Worm (Caenorhabditis elegans) whole organism, young adult: ENCODE data around the gene rev-3.
A peak's percentile ranks its signal among the peaks of the same experiment; 100 is the strongest.

ENCODE experiments used
- B0336.3 ChIP-seq: fragments of 200-800 bp; sonication (Bioruptor generic); IDR thresholded peaks from 2 replicates; pipeline ENCODE4 v1.3.6; 2022; ENCODE audit warnings: missing genetic modification characterization, missing compliant biosample characterization
- C06A6.2 ChIP-seq: fragments of 200-800 bp; sonication (Bioruptor generic); conservative IDR thresholded peaks from 2 replicates; pipeline ENCODE4 v1.3.6; 2022; ENCODE audit warnings: missing genetic modification characterization, missing compliant biosample characterization
- F37B4.10 ChIP-seq: fragments of 200-800 bp; sonication (Bioruptor generic); IDR thresholded peaks from 2 replicates; pipeline ENCODE4 v1.3.6; 2022; ENCODE audit warnings: missing genetic modification characterization, missing compliant biosample characterization
- F52B5.7 ChIP-seq: sonication (generic microtip); optimal IDR thresholded peaks from 2 replicates; lab custom pipeline; 2016; ENCODE audit warnings: mild to moderate bottlenecking, missing genetic modification characterization, missing compliant biosample characterization
- T07F8.4 ChIP-seq: sonication (generic microtip); optimal IDR thresholded peaks from 2 replicates; lab custom pipeline; 2016; ENCODE audit warnings: mild to moderate bottlenecking, missing genetic modification characterization, moderate library complexity, missing compliant biosample characterization
- ZK185.1 ChIP-seq: sonication (generic microtip); optimal IDR thresholded peaks from 2 replicates; lab custom pipeline; 2016; ENCODE audit warnings: mild to moderate bottlenecking, missing genetic modification characterization, missing compliant biosample characterization; ENCODE audit not compliant: poor library complexity, severe bottlenecking
- attf-3 ChIP-seq: fragments of 200-800 bp; sonication (Bioruptor generic); conservative IDR thresholded peaks from 2 replicates; pipeline ENCODE4 v1.3.6; 2022; ENCODE audit warnings: missing genetic modification reagents, missing genetic modification characterization, missing compliant biosample characterization
- attf-5 ChIP-seq: fragments of 200-800 bp; sonication (Bioruptor generic); optimal IDR thresholded peaks from 2 replicates; lab custom pipeline; 2018; ENCODE audit warnings: mild to moderate bottlenecking, missing genetic modification characterization, missing compliant biosample characterization
- ccch-3 ChIP-seq: fragments of 200-800 bp; sonication (Bioruptor generic); optimal IDR thresholded peaks from 2 replicates; lab custom pipeline; 2018; ENCODE audit warnings: mild to moderate bottlenecking, missing genetic modification characterization, missing compliant biosample characterization
- cebp-1 ChIP-seq, 2 experiments: fragments of 200-800 bp in 1 of 2; sonication (Bioruptor generic) in 1 of 2; sonication (generic microtip) in 1 of 2; IDR thresholded peaks in 1 of 2; optimal IDR thresholded peaks in 1 of 2; 2 replicates each; pipeline versions ENCODE4 v1.3.6 to Lab custom; 2017 to 2022; ENCODE audit warnings: missing compliant biosample characterization in 2 of 2, missing genetic modification characterization in 2 of 2, mild to moderate bottlenecking in 1 of 2, missing genetic modification reagents in 1 of 2, moderate library complexity in 1 of 2
- cebp-2 ChIP-seq: fragments of 200-800 bp; sonication (Bioruptor generic); IDR thresholded peaks from 2 replicates; pipeline ENCODE4 v1.3.6; 2022; ENCODE audit warnings: missing genetic modification characterization, missing compliant biosample characterization
- ceh-100 ChIP-seq: fragments of 200-800 bp; sonication (Bioruptor generic); IDR thresholded peaks from 2 replicates; pipeline ENCODE4 v1.3.6; 2022; ENCODE audit warnings: missing genetic modification reagents, missing genetic modification characterization, missing compliant biosample characterization
- ceh-40 ChIP-seq: fragments of 200-800 bp; sonication (Bioruptor generic); IDR thresholded peaks from 2 replicates; pipeline ENCODE4 v1.3.6; 2022; ENCODE audit warnings: missing genetic modification characterization, missing compliant biosample characterization
- die-1 ChIP-seq: sonication (generic microtip); optimal IDR thresholded peaks from 2 replicates; lab custom pipeline; 2016; ENCODE audit warnings: missing genotype, mild to moderate bottlenecking, missing genetic modification characterization, missing compliant biosample characterization
- dox-1 ChIP-seq: fragments of 200-800 bp; sonication (Bioruptor generic); IDR thresholded peaks from 2 replicates; pipeline ENCODE4 v1.3.6; 2022; ENCODE audit warnings: missing genetic modification reagents, missing genetic modification characterization, missing compliant biosample characterization
- egrh-3 ChIP-seq: fragments of 200-800 bp; sonication (Bioruptor generic); IDR thresholded peaks from 2 replicates; pipeline ENCODE4 v1.3.6; 2022; ENCODE audit warnings: missing genetic modification reagents, missing genetic modification characterization, missing compliant biosample characterization
- ets-4 ChIP-seq: fragments of 200-800 bp; sonication (Bioruptor generic); optimal IDR thresholded peaks from 2 replicates; lab custom pipeline; 2018; ENCODE audit warnings: mild to moderate bottlenecking, missing genetic modification characterization, missing compliant biosample characterization
- hmg-1.2 ChIP-seq: fragments of 200-800 bp; sonication (Bioruptor generic); IDR thresholded peaks from 2 replicates; pipeline ENCODE4 v1.3.6; 2022; ENCODE audit warnings: missing genetic modification reagents, missing genetic modification characterization, missing compliant biosample characterization
- hmg-20 ChIP-seq: fragments of 200-800 bp; sonication (Bioruptor generic); IDR thresholded peaks from 2 replicates; pipeline ENCODE4 v1.3.6; 2022; ENCODE audit warnings: missing genetic modification reagents, missing genetic modification characterization, missing compliant biosample characterization
- hsf-1 ChIP-seq: fragments of 200-800 bp; sonication (Bioruptor generic); IDR thresholded peaks from 2 replicates; pipeline ENCODE4 v1.3.6; 2022; ENCODE audit warnings: missing genetic modification reagents, missing genetic modification characterization, missing compliant biosample characterization
- let-526 ChIP-seq: fragments of 200-800 bp; sonication (Bioruptor generic); IDR thresholded peaks from 2 replicates; pipeline ENCODE4 v1.3.6; 2022; ENCODE audit warnings: missing genetic modification reagents, missing genetic modification characterization, missing compliant biosample characterization
- let-607 ChIP-seq, 2 experiments: fragments of 200-800 bp in 1 of 2; sonication (Bioruptor generic) in 1 of 2; sonication (generic microtip) in 1 of 2; optimal IDR thresholded peaks; 2 replicates each; lab custom pipeline; 2016 to 2018; ENCODE audit warnings: mild to moderate bottlenecking in 2 of 2, missing compliant biosample characterization in 2 of 2, missing genetic modification characterization in 2 of 2, moderate library complexity in 2 of 2, missing genotype in 1 of 2
- lin-26 ChIP-seq: fragments of 200-800 bp; sonication (Bioruptor generic); IDR thresholded peaks from 2 replicates; pipeline ENCODE4 v1.3.6; 2022; ENCODE audit warnings: missing genetic modification reagents, missing genetic modification characterization, missing compliant biosample characterization
- lin-54 ChIP-seq: fragments of 200-800 bp; sonication (Bioruptor generic); optimal IDR thresholded peaks from 2 replicates; lab custom pipeline; 2018; ENCODE audit warnings: mild to moderate bottlenecking, missing genetic modification characterization, missing compliant biosample characterization
- lsl-1 ChIP-seq: fragments of 200-800 bp; sonication (Bioruptor generic); optimal IDR thresholded peaks from 2 replicates; lab custom pipeline; 2018; ENCODE audit warnings: mild to moderate bottlenecking, missing genetic modification characterization, moderate library complexity, missing compliant biosample characterization
- madf-10 ChIP-seq: sonication (generic microtip); optimal IDR thresholded peaks from 2 replicates; lab custom pipeline; 2016; ENCODE audit warnings: mild to moderate bottlenecking, missing genetic modification characterization, missing compliant biosample characterization
- mcd-1 ChIP-seq: fragments of 200-800 bp; sonication (Bioruptor generic); IDR thresholded peaks from 2 replicates; pipeline ENCODE4 v1.3.6; 2022; ENCODE audit warnings: missing genetic modification reagents, missing genetic modification characterization, missing compliant biosample characterization
- mel-28 ChIP-seq: sonication (generic microtip); optimal IDR thresholded peaks from 2 replicates; lab custom pipeline; 2016; ENCODE audit warnings: borderline replicate concordance, mild to moderate bottlenecking, missing genetic modification characterization, missing compliant biosample characterization
- nfyb-1 ChIP-seq: fragments of 200-800 bp; sonication (Bioruptor generic); IDR thresholded peaks from 2 replicates; pipeline ENCODE4 v1.3.6; 2022; ENCODE audit warnings: missing genetic modification reagents, missing genetic modification characterization, missing compliant biosample characterization
- nhr-80 ChIP-seq: sonication (generic microtip); optimal IDR thresholded peaks from 2 replicates; lab custom pipeline; 2016; ENCODE audit warnings: missing genetic modification characterization, missing compliant biosample characterization
- repo-1 ChIP-seq: sonication (generic microtip); optimal IDR thresholded peaks from 2 replicates; lab custom pipeline; 2017; ENCODE audit warnings: mild to moderate bottlenecking, missing genetic modification characterization, missing compliant biosample characterization
- rpc-1 ChIP-seq, 2 experiments: fragments of 150-350 bp in 1 of 2; sonication (generic microtip) in 1 of 2; optimal IDR thresholded peaks; 2 replicates each; lab custom pipeline; 2014 to 2018; ENCODE audit warnings: missing biosample characterization in 1 of 2, missing genetic modification characterization in 1 of 2, missing genetic modification reagents in 1 of 2, missing genotype in 1 of 2
- snpc-4 ChIP-seq, 5 experiments: fragments of 150-350 bp in 1 of 5; sonication (generic microtip) in 4 of 5; optimal IDR thresholded peaks; 2 replicates each; lab custom pipeline; 2014 to 2018; ENCODE audit warnings: missing genetic modification characterization in 5 of 5, missing biosample characterization in 3 of 5, antibody characterized with exemption in 2 of 5, mild to moderate bottlenecking in 2 of 5, missing compliant biosample characterization in 2 of 5, missing genotype in 2 of 5, moderate library complexity in 2 of 5, missing genetic modification reagents in 1 of 5
- tlf-1 ChIP-seq: fragments of 200-800 bp; sonication (Bioruptor generic); optimal IDR thresholded peaks from 2 replicates; lab custom pipeline; 2018; ENCODE audit warnings: mild to moderate bottlenecking, missing genetic modification characterization, missing compliant biosample characterization
- zfh-2 ChIP-seq: fragments of 200-800 bp; sonication (Bioruptor generic); conservative IDR thresholded peaks from 2 replicates; pipeline ENCODE4 v1.3.6; 2022; ENCODE audit warnings: missing genetic modification reagents, missing genetic modification characterization, missing compliant biosample characterization
- zim-3 ChIP-seq: sonication (generic microtip); optimal IDR thresholded peaks from 2 replicates; lab custom pipeline; 2017; ENCODE audit warnings: mild to moderate bottlenecking, missing genetic modification characterization, moderate library complexity, missing compliant biosample characterization
- ztf-26 ChIP-seq: sonication (generic microtip); optimal IDR thresholded peaks from 2 replicates; lab custom pipeline; 2017; ENCODE audit warnings: missing genetic modification characterization, missing compliant biosample characterization
- ztf-3 ChIP-seq: fragments of 200-800 bp; sonication (Bioruptor generic); optimal IDR thresholded peaks from 2 replicates; lab custom pipeline; 2018; ENCODE audit warnings: mild to moderate bottlenecking, missing genetic modification characterization, missing compliant biosample characterization

Gene rev-3

ce11 chrIII:5836816-5837215 is 46.4 kb upstream of the rev-3 start, which contains the start of gene W04D12.1:
TSS of gene W04D12.1 (plus strand) at chrIII:5836926.
- TF ChIP-seq die-1 (tag; lab: Kevin White, UChicago) (no peak), nfyb-1 (GFP tag; lab: Robert Waterston, UW) (no peak), attf-5 (no peak), ceh-40 (GFP tag; lab: Robert Waterston, UW) (no peak), attf-3 (no peak), cebp-2 (no peak), lsl-1 (no peak), hmg-1.2 (GFP tag; lab: Robert Waterston, UW) (peak; percentile 58; the same call in 1 of the 2 replicates)
- TF ChIP-seq, all 124 proteins: peak for 1

- TF ChIP-seq let-526 (GFP tag; lab: Robert Waterston, UW) (0 out of 2 replicates have a peak, but pooled peaks have one; percentile 6), egrh-3 (no peak), C06A6.2 (no peak), hmg-1.2 (GFP tag; lab: Robert Waterston, UW) (peak; percentile 28; the same call in 1 of the 2 replicates), F37B4.10 (GFP tag; lab: Robert Waterston, UW) (0 out of 2 replicates have a peak, but pooled peaks have one; percentile 28), mel-28 (tag; lab: Kevin White, UChicago) (no peak)
- TF ChIP-seq, all 124 proteins: peak for 3
Observed at ce11 chrIII:5836261-5836660, 45.8 kb upstream of the rev-3 start.

- no peak for TF ChIP-seq hmg-20 (GFP tag; lab: Robert Waterston, UW)
- no peak for TF ChIP-seq lin-26 (GFP tag; lab: Robert Waterston, UW)
- TF ChIP-seq zfh-2 (GFP tag; lab: Robert Waterston, UW) = peak; percentile 69
- TF ChIP-seq dox-1 (GFP tag; lab: Robert Waterston, UW) = 0 out of 2 replicates have a peak, but pooled peaks have one; percentile 17
- no peak for TF ChIP-seq rpc-1 (optimal IDR thresholded peaks at IDR 0.05; lab: Kevin White, UChicago)
- no peak for TF ChIP-seq rpc-1 (tag; optimal IDR thresholded peaks at IDR 0.05; lab: Kevin White, UChicago)
- no peak for TF ChIP-seq cebp-1 (GFP tag; IDR thresholded peaks at IDR 0.05; lab: Robert Waterston, UW)
- TF ChIP-seq cebp-1 (tag; optimal IDR thresholded peaks at IDR 0.05; lab: Kevin White, UChicago) = peak; percentile 24
- TF ChIP-seq tlf-1 = no peak
- TF ChIP-seq snpc-4 (GFP tag; optimal IDR thresholded peaks at IDR 0.05; lab: Kevin White, UChicago) = no peak
- no peak for TF ChIP-seq snpc-4 (tag; optimal IDR thresholded peaks at IDR 0.05; lab: Kevin White, UChicago)
- TF ChIP-seq zim-3 (tag; lab: Kevin White, UChicago) = no peak
- TF ChIP-seq lin-54 = peak; percentile 8
- no peak for TF ChIP-seq ets-4
- no peak for TF ChIP-seq hsf-1 (GFP tag; lab: Robert Waterston, UW)
- no peak for TF ChIP-seq let-607 (tag; optimal IDR thresholded peaks at IDR 0.05; lab: Kevin White, UChicago)
- TF ChIP-seq ztf-26 (tag; lab: Kevin White, UChicago) = peak; percentile 35
- TF ChIP-seq ZK185.1 (tag; lab: Kevin White, UChicago) = peak; percentile 36
- TF ChIP-seq ceh-100 = no peak
- TF ChIP-seq mcd-1 = no peak
- TF ChIP-seq B0336.3 = no peak
- no peak for TF ChIP-seq ztf-3 (GFP tag; lab: Kevin White, UChicago)
- no peak for TF ChIP-seq die-1 (tag; lab: Kevin White, UChicago)
- TF ChIP-seq F52B5.7 (tag; lab: Kevin White, UChicago) = no peak
- peak; percentile 87 for TF ChIP-seq nhr-80 (tag; lab: Kevin White, UChicago)
- TF ChIP-seq madf-10 = no peak
- TF ChIP-seq ccch-3 (GFP tag; lab: Kevin White, UChicago) = no peak
- TF ChIP-seq T07F8.4 (tag; lab: Kevin White, UChicago) = no peak
- TF ChIP-seq repo-1 (tag; lab: Kevin White, UChicago) = no peak
Observed at ce11 chrIII:5835163-5835871, 44.9 kb upstream of the rev-3 start.
